Fruit fly (Drosophila melanogaster): ENCODE data around the gene emei.

The emei gene

dm6 chr3L:11124439-11124838, 14.9 kb downstream of the emei start (continued):
- peak; percentile 17 for TF ChIP-seq CG7839 (tag; optimal IDR thresholded peaks at IDR 0.05)
- TF ChIP-seq CG12071 (GFP tag; optimal IDR thresholded peaks at IDR 0.05) = no peak
- no peak for TF ChIP-seq Antp (GFP tag; optimal IDR thresholded peaks at IDR 0.05)
- TF ChIP-seq mam (GFP tag; optimal IDR thresholded peaks at IDR 0.05) = no peak
- TF ChIP-seq Blimp-1 (GFP tag; optimal IDR thresholded peaks at IDR 0.05) = peak; percentile 16
- peak; percentile 83 for TF ChIP-seq sens (GFP tag)
- no peak for TF ChIP-seq cwo (GFP tag; optimal IDR thresholded peaks at IDR 0.05)
- TF ChIP-seq row (GFP tag; IDR thresholded peaks at IDR 0.05) = peak; percentile 19; the same call in 1 of the 3 replicates
- peak; percentile 23 for TF ChIP-seq CG13424 (tag; optimal IDR thresholded peaks at IDR 0.05)
- TF ChIP-seq CG2678 (tag; optimal IDR thresholded peaks at IDR 0.05) = peak; percentile 42
- peak; percentile 23 for TF ChIP-seq PHDP (tag; optimal IDR thresholded peaks at IDR 0.05)
- TF ChIP-seq CG18599 (GFP tag; optimal IDR thresholded peaks at IDR 0.05) = peak; percentile 1
- peak; percentile 13 for TF ChIP-seq CoRest (tag; optimal IDR thresholded peaks at IDR 0.05)
- TF ChIP-seq Xbp1 (GFP tag; optimal IDR thresholded peaks at IDR 0.05) = peak; percentile 1
- TF ChIP-seq ham (GFP tag; IDR thresholded peaks at IDR 0.05) = no peak
- peak; percentile 34 for TF ChIP-seq CG18262 (tag; optimal IDR thresholded peaks at IDR 0.05)
- peak; percentile 15 for TF ChIP-seq CG17385 (GFP tag; optimal IDR thresholded peaks at IDR 0.05)
- TF ChIP-seq lilli (GFP tag; optimal IDR thresholded peaks at IDR 0.05) = peak; percentile 37
- TF ChIP-seq BtbVII (GFP tag; optimal IDR thresholded peaks at IDR 0.05) = no peak
- peak in 1 of 2 experiments; percentile 10 for TF ChIP-seq bsh (GFP tag; optimal IDR thresholded peaks at IDR 0.05)
- peak; percentile 10 for TF ChIP-seq Sox100B (GFP tag; optimal IDR thresholded peaks at IDR 0.05)
- peak; percentile 27 for TF ChIP-seq CG10979 (tag; optimal IDR thresholded peaks at IDR 0.05)
- peak in 1 of 2 experiments; percentile 20 for TF ChIP-seq Hr51 (GFP tag; optimal IDR thresholded peaks at IDR 0.05)
- no peak for TF ChIP-seq Neu2 (GFP tag; optimal IDR thresholded peaks at IDR 0.05; ENCODE audit: borderline replicate concordance)
- peak; percentile 17 for TF ChIP-seq CG12391 (tag; optimal IDR thresholded peaks at IDR 0.05)
- no peak for TF ChIP-seq CG9817 (tag; optimal IDR thresholded peaks at IDR 0.05)
- TF ChIP-seq Sox102F (GFP tag; optimal IDR thresholded peaks at IDR 0.05) = peak; percentile 6
- no peak for TF ChIP-seq eyg (GFP tag; optimal IDR thresholded peaks at IDR 0.05)
- peak; percentile 36 for TF ChIP-seq CG2120 (GFP tag; optimal IDR thresholded peaks at IDR 0.05)
- peak; percentile 30 for TF ChIP-seq unpg (GFP tag; optimal IDR thresholded peaks at IDR 0.05)
- TF ChIP-seq CG8765 (GFP tag; IDR thresholded peaks at IDR 0.05) = no peak
- TF ChIP-seq phol (tag; optimal IDR thresholded peaks at IDR 0.05) = peak; percentile 13
- no peak for TF ChIP-seq CG10654 (GFP tag; optimal IDR thresholded peaks at IDR 0.05)
- no peak for TF ChIP-seq z (GFP tag; IDR thresholded peaks at IDR 0.05)
- TF ChIP-seq CG31441 (GFP tag; IDR thresholded peaks at IDR 0.05) = peak; percentile 32; the same call in 1 of the 2 replicates
- no peak for TF ChIP-seq ara (GFP tag; IDR thresholded peaks at IDR 0.05)
- TF ChIP-seq Xrp1 (GFP tag; IDR thresholded peaks at IDR 0.05) = peak; percentile 8; the same call in 1 of the 2 replicates
- no peak for TF ChIP-seq CG12744 (GFP tag; optimal IDR thresholded peaks at IDR 0.05)
- no peak for TF ChIP-seq CG10267 (tag; optimal IDR thresholded peaks at IDR 0.05)
- TF ChIP-seq sr (GFP tag; IDR thresholded peaks at IDR 0.05) = no peak
- peak; percentile 34; the same call in 1 of the 3 replicates for TF ChIP-seq CG17361 (GFP tag; IDR thresholded peaks at IDR 0.05)
- TF ChIP-seq CG11560 (tag; IDR thresholded peaks at IDR 0.05) = no peak
- TF ChIP-seq btn (GFP tag; optimal IDR thresholded peaks at IDR 0.05) = no peak
